Worm (Caenorhabditis elegans) whole organism, L4 larva: ENCODE results near the gene F59A1.12.

Experiments
- ama-1 ChIP-seq: fragments of 150-350 bp; optimal IDR thresholded peaks from 2 replicates; lab custom pipeline; 2014; ENCODE audit warnings: inconsistent platforms, mixed read lengths
- dpl-1 ChIP-seq: fragments of 150-350 bp; optimal IDR thresholded peaks from 2 replicates; lab custom pipeline; 2014; ENCODE audit warnings: missing biosample characterization, missing genetic modification reagents, missing genetic modification characterization
- lin-13 ChIP-seq: fragments of 150-350 bp; optimal IDR thresholded peaks from 2 replicates; lab custom pipeline; 2014; ENCODE audit warnings: missing biosample characterization, missing genetic modification reagents, missing genetic modification characterization
- nhr-28 ChIP-seq: fragments of 150-350 bp; optimal IDR thresholded peaks from 2 replicates; lab custom pipeline; 2014; ENCODE audit warnings: missing biosample characterization, missing genetic modification characterization

- TF ChIP-seq dpl-1 (GFP tag; lab: Kevin White, UChicago) (no peak), nhr-28 (tag; lab: Kevin White, UChicago) (no peak), ama-1 (lab: Kevin White, UChicago) (no peak), lin-13 (GFP tag; lab: Kevin White, UChicago) (no peak)
Observed at ce11 chrV:17686852-17687251, 19.3 kb upstream of the F59A1.12 start, which contains the start of gene F59A1.18.
